Worm (Caenorhabditis elegans) whole organism, mixed stage, embryonic: ENCODE data around the gene yif-1.
A peak's percentile ranks its signal among the peaks of the same experiment; 100 is the strongest.

Experiments
- M03D4.4 ChIP-seq: sonication (generic microtip); optimal IDR thresholded peaks from 2 replicates; lab custom pipeline; 2017; ENCODE audit warnings: mild to moderate bottlenecking, missing genetic modification characterization, missing compliant biosample characterization
- blmp-1 ChIP-seq: fragments of 150-350 bp; optimal IDR thresholded peaks from 2 replicates; lab custom pipeline; 2014; ENCODE audit warnings: missing biosample characterization, missing genetic modification characterization
- ceh-39 ChIP-seq: fragments of 150-350 bp; optimal IDR thresholded peaks from 2 replicates; lab custom pipeline; 2014; ENCODE audit warnings: missing biosample characterization, missing genetic modification characterization
- ceh-43 ChIP-seq: fragments of 200-800 bp; sonication (Bioruptor generic); optimal IDR thresholded peaks from 2 replicates; lab custom pipeline; 2018; ENCODE audit warnings: mild to moderate bottlenecking, missing genetic modification characterization, moderate library complexity, missing compliant biosample characterization
- ceh-83 ChIP-seq: fragments of 200-800 bp; sonication (Bioruptor generic); optimal IDR thresholded peaks from 2 replicates; lab custom pipeline; 2018; ENCODE audit warnings: mild to moderate bottlenecking, missing genetic modification characterization, missing compliant biosample characterization
- ces-1 ChIP-seq: fragments of 150-350 bp; optimal IDR thresholded peaks from 2 replicates; lab custom pipeline; 2014; ENCODE audit warnings: missing biosample characterization, missing genetic modification reagents, missing genetic modification characterization
- drap-1 ChIP-seq: fragments of 200-800 bp; sonication (Bioruptor generic); optimal IDR thresholded peaks from 3 replicates; lab custom pipeline; 2018; ENCODE audit warnings: mild to moderate bottlenecking, missing genetic modification characterization, missing compliant biosample characterization
- elt-1 ChIP-seq: sonication (generic microtip); optimal IDR thresholded peaks from 2 replicates; lab custom pipeline; 2017; ENCODE audit warnings: missing genetic modification characterization, mild to moderate bottlenecking, missing compliant biosample characterization, antibody characterized with exemption, moderate library complexity, borderline replicate concordance; ENCODE audit not compliant: insufficient read depth
- elt-3 ChIP-seq: fragments of 150-350 bp; optimal IDR thresholded peaks from 2 replicates; lab custom pipeline; 2014; ENCODE audit warnings: missing biosample characterization, missing genetic modification characterization
- flh-1 ChIP-seq: fragments of 200-800 bp; sonication (Bioruptor generic); optimal IDR thresholded peaks from 2 replicates; lab custom pipeline; 2018; ENCODE audit warnings: mild to moderate bottlenecking, missing genetic modification characterization, moderate library complexity, missing compliant biosample characterization
- ham-2 ChIP-seq: fragments of 200-800 bp; sonication (Bioruptor generic); optimal IDR thresholded peaks from 2 replicates; lab custom pipeline; 2018; ENCODE audit warnings: mild to moderate bottlenecking, missing genetic modification characterization, missing compliant biosample characterization
- hlh-1 ChIP-seq: fragments of 150-350 bp; optimal IDR thresholded peaks from 2 replicates; lab custom pipeline; 2014; ENCODE audit warnings: missing biosample characterization, missing genetic modification reagents, missing genetic modification characterization
- lin-13 ChIP-seq: fragments of 150-350 bp; optimal IDR thresholded peaks from 2 replicates; lab custom pipeline; 2014; ENCODE audit warnings: missing biosample characterization, missing genetic modification characterization
- lin-32 ChIP-seq: fragments of 200-800 bp; sonication (Bioruptor generic); optimal IDR thresholded peaks from 2 replicates; lab custom pipeline; 2018; ENCODE audit warnings: mild to moderate bottlenecking, missing genetic modification characterization, missing compliant biosample characterization
- lsy-2 ChIP-seq: fragments of 150-350 bp; optimal IDR thresholded peaks from 2 replicates; lab custom pipeline; 2014; ENCODE audit warnings: missing biosample characterization, missing genetic modification characterization
- mep-1 ChIP-seq: fragments of 150-350 bp; optimal IDR thresholded peaks from 2 replicates; lab custom pipeline; 2017; ENCODE audit warnings: missing biosample characterization, missing genetic modification reagents, missing genetic modification characterization, inconsistent platforms
- mls-2 ChIP-seq: sonication (generic microtip); optimal IDR thresholded peaks from 2 replicates; lab custom pipeline; 2016; ENCODE audit warnings: mild to moderate bottlenecking, missing genetic modification characterization, moderate library complexity, missing compliant biosample characterization
- nhr-12 ChIP-seq: fragments of 150-350 bp; optimal IDR thresholded peaks from 2 replicates; lab custom pipeline; 2014; ENCODE audit warnings: missing biosample characterization, missing genetic modification characterization
- nhr-2 ChIP-seq: fragments of 150-350 bp; optimal IDR thresholded peaks from 2 replicates; lab custom pipeline; 2014; ENCODE audit warnings: missing biosample characterization, missing genetic modification characterization
- nhr-237 ChIP-seq: fragments of 150-350 bp; optimal IDR thresholded peaks from 2 replicates; lab custom pipeline; 2014; ENCODE audit warnings: missing biosample characterization, missing genetic modification characterization
- nhr-28 ChIP-seq: fragments of 150-350 bp; optimal IDR thresholded peaks from 2 replicates; lab custom pipeline; 2014; ENCODE audit warnings: missing biosample characterization, missing genetic modification characterization
- nhr-76 ChIP-seq: sonication (generic microtip); optimal IDR thresholded peaks from 2 replicates; lab custom pipeline; 2017; ENCODE audit warnings: missing biosample characterization, missing genetic modification characterization
- pha-4 ChIP-seq: fragments of 150-350 bp; optimal IDR thresholded peaks from 2 replicates; lab custom pipeline; 2018; ENCODE audit warnings: missing biosample characterization, missing genetic modification reagents, missing genetic modification characterization
- sem-2 ChIP-seq: fragments of 200-800 bp; sonication (Bioruptor generic); optimal IDR thresholded peaks from 2 replicates; lab custom pipeline; 2018; ENCODE audit warnings: mild to moderate bottlenecking, missing genetic modification characterization, missing compliant biosample characterization
- tbx-8 ChIP-seq: fragments of 200-800 bp; sonication (Bioruptor generic); optimal IDR thresholded peaks from 2 replicates; lab custom pipeline; 2018; ENCODE audit warnings: mild to moderate bottlenecking, missing genetic modification characterization, moderate library complexity, missing compliant biosample characterization
- unc-120 ChIP-seq: sonication (generic microtip); optimal IDR thresholded peaks from 2 replicates; lab custom pipeline; 2017; ENCODE audit warnings: missing genetic modification characterization, missing compliant biosample characterization; ENCODE audit not compliant: poor library complexity, severe bottlenecking
- unc-39 ChIP-seq: fragments of 150-350 bp; optimal IDR thresholded peaks from 2 replicates; lab custom pipeline; 2014; ENCODE audit warnings: missing biosample characterization, missing genetic modification characterization
- unc-62 ChIP-seq: fragments of 150-350 bp; optimal IDR thresholded peaks from 2 replicates; lab custom pipeline; 2014; ENCODE audit warnings: missing biosample characterization, missing genetic modification reagents, missing genetic modification characterization
- zip-8 ChIP-seq: fragments of 150-350 bp; optimal IDR thresholded peaks from 2 replicates; lab custom pipeline; 2014; ENCODE audit warnings: missing biosample characterization, missing genetic modification characterization

Gene yif-1

ce11 chrV:10094374-10094773 lies 39.7 kb upstream of the yif-1 start, which contains the start of gene srd-49:
Gene srd-49, plus strand, starts transcription at chrV:10094674.
- TF ChIP-seq mls-2 (tag; lab: Kevin White, UChicago): no peak
- TF ChIP-seq elt-1 (tag; lab: Kevin White, UChicago): no peak
- TF ChIP-seq zip-8: no peak
- TF ChIP-seq unc-39: no peak
- no peak for TF ChIP-seq unc-62
- TF ChIP-seq tbx-8 (GFP tag; lab: Kevin White, UChicago): no peak
- TF ChIP-seq ceh-39 (tag; lab: Kevin White, UChicago): no peak
- no peak for TF ChIP-seq ham-2 (GFP tag; lab: Kevin White, UChicago)
- no peak for TF ChIP-seq sem-2
- no peak for TF ChIP-seq blmp-1 (tag; lab: Kevin White, UChicago)
- TF ChIP-seq nhr-2 (tag; lab: Kevin White, UChicago): no peak
- TF ChIP-seq hlh-1 (tag; lab: Kevin White, UChicago): no peak
- TF ChIP-seq lin-13 (tag; lab: Kevin White, UChicago): no peak
- no peak for TF ChIP-seq elt-3
- TF ChIP-seq pha-4 (tag; lab: Kevin White, UChicago): no peak
- TF ChIP-seq lsy-2 (tag; lab: Kevin White, UChicago): no peak
- no peak for TF ChIP-seq drap-1 (GFP tag; lab: Kevin White, UChicago)
- TF ChIP-seq nhr-12 (tag; lab: Kevin White, UChicago): no peak
- no peak for TF ChIP-seq M03D4.4 (tag; lab: Kevin White, UChicago)

ce11 chrV:10091152-10091551 lies 36.4 kb upstream of the yif-1 start, which contains the start of gene R04B5.11:
Gene R04B5.11, minus strand, starts transcription at chrV:10091252.
- no peak for TF ChIP-seq drap-1 (GFP tag; lab: Kevin White, UChicago)
- no peak for TF ChIP-seq lin-32
- TF ChIP-seq nhr-2 (tag; lab: Kevin White, UChicago): no peak
- TF ChIP-seq ceh-39 (tag; lab: Kevin White, UChicago): no peak
- TF ChIP-seq mls-2 (tag; lab: Kevin White, UChicago): no peak
- no peak for TF ChIP-seq zip-8
- TF ChIP-seq ceh-43 (GFP tag; lab: Kevin White, UChicago): no peak

DNA sequence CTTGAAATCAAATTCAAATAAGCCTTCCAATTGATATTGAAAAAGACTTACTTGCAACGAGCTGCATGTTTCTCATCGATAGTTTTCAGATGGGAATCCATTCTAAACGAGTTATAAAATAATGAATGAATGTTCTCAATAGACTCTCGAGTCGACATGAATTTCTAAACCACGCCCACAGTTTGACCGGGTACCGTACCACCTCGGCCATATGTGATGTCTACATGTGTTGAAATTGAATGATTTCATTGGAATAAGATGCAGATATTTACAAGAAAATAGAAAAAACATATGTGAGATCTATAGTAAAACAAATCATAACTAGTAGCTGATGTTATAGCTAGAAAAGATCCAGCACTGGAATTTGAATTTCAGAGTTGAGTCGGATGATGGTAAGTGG lies 35.7 kb upstream of the yif-1 start, which contains the start of gene R04B5.7:
Gene R04B5.7 (minus strand): TSS at position 101 of the 400 bp plus-strand sequence.
- no peak for TF ChIP-seq unc-39
- TF ChIP-seq mep-1: no peak
- no peak for TF ChIP-seq nhr-237 (tag; lab: Kevin White, UChicago)
- no peak for TF ChIP-seq unc-120 (tag; lab: Kevin White, UChicago)
- no peak for TF ChIP-seq unc-62
- no peak for TF ChIP-seq ceh-43 (GFP tag; lab: Kevin White, UChicago)
- no peak for TF ChIP-seq mls-2 (tag; lab: Kevin White, UChicago)
- TF ChIP-seq pha-4 (tag; lab: Kevin White, UChicago): no peak
- no peak for TF ChIP-seq ceh-39 (tag; lab: Kevin White, UChicago)
- no peak for TF ChIP-seq lsy-2 (tag; lab: Kevin White, UChicago)

DNA sequence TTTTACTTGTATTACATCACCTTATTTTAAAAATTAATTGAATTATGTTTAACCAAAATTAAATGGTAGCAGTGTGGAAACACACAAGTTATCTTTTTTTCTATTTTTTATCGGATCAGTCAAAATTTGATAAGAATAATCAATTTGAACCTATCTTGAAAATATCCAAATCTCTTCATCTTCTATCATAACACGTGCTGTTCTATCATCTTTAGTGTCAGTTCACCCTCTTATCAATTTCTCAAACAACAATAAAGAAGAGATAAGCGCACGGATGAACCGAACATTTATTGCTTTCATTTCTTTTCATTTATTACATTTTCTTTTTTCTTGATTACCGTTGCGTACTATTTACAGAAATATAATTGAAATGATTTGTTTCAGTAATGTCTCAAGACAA lies 32.4 kb upstream of the yif-1 start, which contains the start of gene R04B5.5:
Gene R04B5.5 (plus strand): TSS at position 378 of the 400 bp plus-strand sequence.
- TF ChIP-seq nhr-76 (tag; lab: Kevin White, UChicago): no peak
- peak; percentile 86 for TF ChIP-seq elt-3
- no peak for TF ChIP-seq ces-1 (GFP tag; lab: Kevin White, UChicago)
- no peak for TF ChIP-seq lin-13 (tag; lab: Kevin White, UChicago)
- TF ChIP-seq unc-120 (tag; lab: Kevin White, UChicago): no peak
- peak; percentile 30 for TF ChIP-seq elt-1 (tag; lab: Kevin White, UChicago)
- peak; percentile 62 for TF ChIP-seq unc-62
- TF ChIP-seq M03D4.4 (tag; lab: Kevin White, UChicago): no peak

DNA sequence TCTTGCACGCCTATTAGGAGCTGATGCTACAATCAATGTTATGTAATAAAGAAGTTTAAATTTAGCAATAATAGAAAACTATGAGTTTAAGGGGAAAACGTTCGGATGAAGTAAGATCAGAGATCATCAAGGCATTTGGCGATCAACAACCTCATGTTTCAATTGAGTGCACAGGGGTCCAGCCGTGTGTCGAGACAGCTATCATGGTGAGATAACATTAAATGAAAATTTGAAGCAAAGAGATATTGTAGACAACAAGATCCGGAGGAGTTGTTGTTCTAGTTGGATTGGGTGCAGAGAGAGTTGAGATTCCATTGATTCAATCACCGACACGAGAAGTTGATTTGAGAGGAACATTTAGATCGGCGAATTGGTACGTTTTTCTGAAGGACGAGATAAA lies 31.4 kb upstream of the yif-1 start:
- TF ChIP-seq hlh-1 (tag; lab: Kevin White, UChicago) (peak; percentile 52), flh-1 (GFP tag; lab: Kevin White, UChicago) (no peak), ceh-83 (GFP tag; lab: Kevin White, UChicago) (no peak), nhr-28 (tag; lab: Kevin White, UChicago) (no peak)

DNA sequence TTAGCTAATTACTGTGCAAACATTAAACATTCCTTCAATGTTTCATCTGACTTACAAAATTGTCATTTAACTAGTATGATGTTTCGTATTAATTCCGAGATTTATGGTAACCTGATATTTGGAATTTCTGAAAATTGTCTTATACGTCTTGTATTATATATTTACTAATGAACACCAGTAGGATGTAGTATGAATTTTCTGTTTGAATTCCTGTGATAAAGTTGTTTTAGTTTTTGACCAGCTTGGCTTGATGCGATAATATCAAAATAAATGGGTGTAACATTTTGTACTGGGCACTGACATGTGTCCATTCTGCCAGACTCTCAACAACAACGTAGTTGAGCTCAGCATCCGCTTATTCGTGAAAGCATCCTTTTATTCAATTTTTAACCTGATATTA lies 30.2 kb upstream of the yif-1 start, which contains the start of gene R04B5.6:
Gene R04B5.6 (plus strand): TSS at position 301 of the 400 bp plus-strand sequence.
- TF ChIP-seq hlh-1 (tag; lab: Kevin White, UChicago) (peak; percentile 6), ces-1 (GFP tag; lab: Kevin White, UChicago) (no peak), elt-3 (no peak), mls-2 (tag; lab: Kevin White, UChicago) (no peak), zip-8 (no peak), sem-2 (no peak)
- TF ChIP-seq, all 35 proteins: peak for 1
